Worm (Caenorhabditis elegans): Measurements from ENCODE around the gene F58B3.4.

ce11 chrIV:11676054-11676453 lies 44.4 kb upstream of the F58B3.4 start, which contains the start of gene inx-9:
- TF ChIP-seq nhr-237 (tag; optimal IDR thresholded peaks at IDR 0.05) (no peak), lsy-2 (tag; optimal IDR thresholded peaks at IDR 0.05) (no peak), pha-4 (tag; optimal IDR thresholded peaks at IDR 0.05) (no peak), blmp-1 (tag; optimal IDR thresholded peaks at IDR 0.05) (no peak)
